Worm (Caenorhabditis elegans): ENCODE data around the gene C25F9.10.

ce11 chrV:19398396-19398795 lies 7.1 kb upstream of the C25F9.10 start:
- TF ChIP-seq ztf-11 (tag; optimal IDR thresholded peaks at IDR 0.05) = no peak
- TF ChIP-seq snpc-4 (tag; optimal IDR thresholded peaks at IDR 0.05) = no peak
- TF ChIP-seq nhr-77 (tag; optimal IDR thresholded peaks at IDR 0.05) = no peak
- no peak for TF ChIP-seq nhr-10 (tag; optimal IDR thresholded peaks at IDR 0.05)
- TF ChIP-seq unc-62 (GFP tag; optimal IDR thresholded peaks at IDR 0.05) = no peak
- no peak for TF ChIP-seq dmd-4 (tag; optimal IDR thresholded peaks at IDR 0.05)
- TF ChIP-seq lsy-2 (tag; optimal IDR thresholded peaks at IDR 0.05) = no peak
- no peak for TF ChIP-seq ama-1 (optimal IDR thresholded peaks at IDR 0.05)
